Worm (Caenorhabditis elegans): ENCODE measurements around the gene sas-7.

- TF ChIP-seq unc-39 (tag; optimal IDR thresholded peaks at IDR 0.05) (no peak), unc-62 (GFP tag; optimal IDR thresholded peaks at IDR 0.05) (no peak), ceh-82 (tag; optimal IDR thresholded peaks at IDR 0.05) (no peak), ztf-11 (tag; optimal IDR thresholded peaks at IDR 0.05) (no peak), snpc-4 (tag; optimal IDR thresholded peaks at IDR 0.05) (no peak), zag-1 (tag; optimal IDR thresholded peaks at IDR 0.05) (no peak), lin-13 (GFP tag; optimal IDR thresholded peaks at IDR 0.05) (no peak), egl-27 (tag; optimal IDR thresholded peaks at IDR 0.05) (no peak), elt-3 (tag; optimal IDR thresholded peaks at IDR 0.05) (no peak), lin-39 (tag; optimal IDR thresholded peaks at IDR 0.05) (no peak), aly-2 (tag; optimal IDR thresholded peaks at IDR 0.05) (no peak), mbf-1 (tag; optimal IDR thresholded peaks at IDR 0.05) (no peak), nhr-12 (tag; optimal IDR thresholded peaks at IDR 0.05) (no peak), mdl-1 (tag; optimal IDR thresholded peaks at IDR 0.05) (no peak)
These were observed 26.9 kb upstream of the sas-7 start for ce11 chrIII:10293946-10294345.
